Worm (Caenorhabditis elegans): ENCODE measurements around the gene fbxa-90.

- TF ChIP-seq T22C8.4 (GFP tag; IDR thresholded peaks at IDR 0.05): no peak
- TF ChIP-seq med-1 (GFP tag; optimal IDR thresholded peaks at IDR 0.05; ENCODE audit: insufficient read depth): no peak
- TF ChIP-seq tab-1 (GFP tag; IDR thresholded peaks at IDR 0.05): no peak
- no peak for TF ChIP-seq ztf-29 (GFP tag; IDR thresholded peaks at IDR 0.05)
- no peak for TF ChIP-seq klf-2 (GFP tag; conservative IDR thresholded peaks at IDR 0.05)
- TF ChIP-seq flt-1 (GFP tag; IDR thresholded peaks at IDR 0.05): no peak
- no peak for TF ChIP-seq cog-1 (tag; optimal IDR thresholded peaks at IDR 0.05)
- TF ChIP-seq ztf-23 (GFP tag; IDR thresholded peaks at IDR 0.05): no peak
Measured at ce11 chrV:17013232-17013631, 46.6 kb downstream of the fbxa-90 start, which contains the start of gene clec-241.

All from whole organism, midembryonic.